Fruit fly (Drosophila melanogaster) whole organism, embryonic: Measurements from ENCODE around the gene MBD-R2.
A peak's percentile ranks its signal among the peaks of the same experiment; 100 is the strongest.

Source experiments
- Aef1 ChIP-seq: fragments of 200-800 bp; sonication (Bioruptor generic); IDR thresholded peaks from 3 replicates; pipeline ENCODE4 v1.3.6; 2022; ENCODE audit warnings: missing biosample characterization, missing genetic modification characterization
- Awh ChIP-seq: fragments of 200-800 bp; sonication (Bioruptor generic); IDR thresholded peaks from 2 replicates; pipeline ENCODE4, ENCODE4 v1.3.6; 2022; ENCODE audit warnings: missing biosample characterization, missing genetic modification characterization
- Bgb ChIP-seq: fragments of 200-800 bp; sonication (Bioruptor generic); IDR thresholded peaks from 2 replicates; pipeline ENCODE4 v1.3.6; 2022; ENCODE audit warnings: missing biosample characterization, missing genetic modification characterization; ENCODE audit not compliant: partially characterized antibody
- CG11560 ChIP-seq: fragments of 200-800 bp; sonication (Bioruptor generic); IDR thresholded peaks from 3 replicates; pipeline ENCODE4 v1.3.6; 2022; ENCODE audit warnings: missing biosample characterization, missing genetic modification characterization
- CG13287 ChIP-seq: fragments of 200-800 bp; sonication (Bioruptor generic); IDR thresholded peaks from 2 replicates; pipeline ENCODE4 v1.3.6; 2022; ENCODE audit warnings: missing biosample characterization, missing genetic modification characterization; ENCODE audit not compliant: partially characterized antibody
- CG13624 ChIP-seq: fragments of 200-800 bp; sonication (Bioruptor generic); optimal IDR thresholded peaks from 2 replicates; lab custom pipeline; 2016; ENCODE audit warnings: missing biosample characterization, missing genetic modification characterization
- CG14441 ChIP-seq: fragments of 200-800 bp; sonication (Bioruptor generic); IDR thresholded peaks from 2 replicates; pipeline ENCODE4 v1.3.6; 2022; ENCODE audit warnings: missing biosample characterization, missing genetic modification characterization
- CG15479 ChIP-seq: fragments of 200-800 bp; sonication (Bioruptor generic); optimal IDR thresholded peaks from 3 replicates; lab custom pipeline; 2019; ENCODE audit warnings: missing biosample characterization, mild to moderate bottlenecking, missing genetic modification characterization, moderate library complexity
- CG16813 ChIP-seq: fragments of 200-800 bp; sonication (Bioruptor generic); IDR thresholded peaks from 3 replicates; pipeline ENCODE4 v1.3.6; 2022; ENCODE audit warnings: missing biosample characterization, missing genetic modification characterization; ENCODE audit not compliant: partially characterized antibody
- CG3281 ChIP-seq: fragments of 200-800 bp; sonication (Bioruptor generic); optimal IDR thresholded peaks from 3 replicates; lab custom pipeline; 2017; ENCODE audit warnings: missing biosample characterization, mild to moderate bottlenecking, missing genetic modification characterization
- CG34224 ChIP-seq: fragments of 200-800 bp; sonication (Bioruptor generic); IDR thresholded peaks from 3 replicates; pipeline ENCODE4 v1.3.6; 2022; ENCODE audit warnings: missing biosample characterization, missing genetic modification characterization; ENCODE audit not compliant: partially characterized antibody
- CG6175 ChIP-seq: fragments of 200-800 bp; sonication (Bioruptor generic); IDR thresholded peaks from 3 replicates; pipeline ENCODE4 v1.3.6; 2022; ENCODE audit warnings: missing biosample characterization, missing genetic modification characterization
- CG9437 ChIP-seq: fragments of 200-800 bp; sonication (Bioruptor generic); optimal IDR thresholded peaks from 2 replicates; lab custom pipeline; 2018; ENCODE audit warnings: missing biosample characterization, mild to moderate bottlenecking, missing genetic modification characterization
- CG9727 ChIP-seq: fragments of 200-800 bp; sonication (Bioruptor generic); optimal IDR thresholded peaks from 3 replicates; lab custom pipeline; 2017; ENCODE audit warnings: missing biosample characterization, mild to moderate bottlenecking, missing genetic modification characterization
- CTCF ChIP-seq: fragments of 200-800 bp; sonication (Bioruptor generic); optimal IDR thresholded peaks from 2 replicates; lab custom pipeline; 2017; ENCODE audit warnings: missing biosample characterization, mild to moderate bottlenecking, missing genetic modification characterization, moderate library complexity
- D ChIP-seq, 2 experiments: fragments of 200-800 bp in 1 of 2; fragments of >200 bp in 1 of 2; sonication (Bioruptor generic) in 1 of 2; optimal IDR thresholded peaks; 2 replicates in 1 of 2; 3 replicates in 1 of 2; lab custom pipeline; 2017; ENCODE audit warnings: mild to moderate bottlenecking in 1 of 2, missing biosample characterization in 1 of 2, missing genetic modification characterization in 1 of 2, missing genetic modification reagents in 1 of 2
- Dfd ChIP-seq, 2 experiments: fragments of >200 bp; optimal IDR thresholded peaks; 2 replicates each; lab custom pipeline; 2017; ENCODE audit warnings: missing biosample characterization in 2 of 2, missing genetic modification characterization in 2 of 2
- Doc3 ChIP-seq: fragments of 200-800 bp; sonication (Bioruptor generic); IDR thresholded peaks from 3 replicates; pipeline ENCODE4 v1.3.6; 2022; ENCODE audit warnings: missing biosample characterization, missing genetic modification characterization; ENCODE audit not compliant: partially characterized antibody
- Drgx ChIP-seq: fragments of 200-800 bp; sonication (Bioruptor generic); IDR thresholded peaks from 2 replicates; pipeline ENCODE4 v1.3.6; 2022; ENCODE audit warnings: missing biosample characterization, missing genetic modification characterization
- Nf-YA ChIP-seq: fragments of 200-800 bp; sonication (Bioruptor generic); IDR thresholded peaks from 2 replicates; pipeline ENCODE4 v1.3.6; 2022; ENCODE audit warnings: missing biosample characterization, missing genetic modification characterization
- Poxn ChIP-seq: fragments of 200-800 bp; sonication (Bioruptor generic); IDR thresholded peaks from 2 replicates; pipeline ENCODE4 v1.3.6; 2022; ENCODE audit warnings: missing biosample characterization, missing genetic modification characterization
- Side ChIP-seq: fragments of 200-800 bp; sonication (Bioruptor generic); optimal IDR thresholded peaks from 2 replicates; lab custom pipeline; 2016; ENCODE audit warnings: missing biosample characterization, missing genetic modification characterization
- Sox102F ChIP-seq: fragments of 200-800 bp; sonication (Bioruptor generic); optimal IDR thresholded peaks from 2 replicates; lab custom pipeline; 2018; ENCODE audit warnings: missing biosample characterization, mild to moderate bottlenecking, missing genetic modification characterization, moderate library complexity
- YL-1 ChIP-seq: fragments of 200-800 bp; sonication (Bioruptor generic); optimal IDR thresholded peaks from 3 replicates; lab custom pipeline; 2017; ENCODE audit warnings: missing biosample characterization, mild to moderate bottlenecking, missing genetic modification characterization
- amos ChIP-seq: fragments of 200-800 bp; sonication (Bioruptor generic); IDR thresholded peaks from 2 replicates; pipeline ENCODE4 v1.3.6; 2022; ENCODE audit warnings: missing biosample characterization, missing genetic modification characterization; ENCODE audit not compliant: partially characterized antibody
- chinmo ChIP-seq: fragments of 200-800 bp; sonication (Bioruptor generic); IDR thresholded peaks from 4 replicates; pipeline ENCODE4 v1.3.6; 2022; ENCODE audit warnings: missing biosample characterization, missing genetic modification characterization; ENCODE audit not compliant: partially characterized antibody
- cwo ChIP-seq: fragments of 200-800 bp; sonication (Bioruptor generic); optimal IDR thresholded peaks from 3 replicates; lab custom pipeline; 2017; ENCODE audit warnings: missing biosample characterization, missing genetic modification characterization, mild to moderate bottlenecking, moderate library complexity, missing genetic modification reagents
- dimm ChIP-seq: fragments of 200-800 bp; sonication (Bioruptor generic); IDR thresholded peaks from 2 replicates; pipeline ENCODE4 v1.3.6; 2022; ENCODE audit warnings: missing biosample characterization, missing genetic modification characterization
- gsb ChIP-seq: fragments of 200-800 bp; sonication (Bioruptor generic); IDR thresholded peaks from 2 replicates; pipeline ENCODE4 v1.3.6; 2022; ENCODE audit warnings: missing biosample characterization, missing genetic modification characterization
- insv ChIP-seq, 2 experiments: fragments of 200-800 bp; sonication (Bioruptor generic); optimal IDR thresholded peaks; 3 replicates each; lab custom pipeline; 2016 to 2018; ENCODE audit warnings: missing biosample characterization in 2 of 2, missing genetic modification characterization in 2 of 2
- jumu ChIP-seq: fragments of 200-800 bp; sonication (Bioruptor generic); optimal IDR thresholded peaks from 3 replicates; lab custom pipeline; 2016; ENCODE audit warnings: missing biosample characterization, missing genetic modification characterization
- knrl ChIP-seq: fragments of 200-800 bp; sonication (Bioruptor generic); IDR thresholded peaks from 3 replicates; pipeline ENCODE4 v1.3.6; 2022; ENCODE audit warnings: missing biosample characterization, missing genetic modification characterization; ENCODE audit not compliant: partially characterized antibody
- lilli ChIP-seq: fragments of 200-800 bp; sonication (Bioruptor generic); optimal IDR thresholded peaks from 3 replicates; lab custom pipeline; 2016; ENCODE audit warnings: missing biosample characterization, missing genetic modification characterization
- pros ChIP-seq: fragments of 200-800 bp; sonication (Bioruptor generic); optimal IDR thresholded peaks from 3 replicates; lab custom pipeline; 2019; ENCODE audit warnings: missing biosample characterization, mild to moderate bottlenecking, missing genetic modification characterization, moderate library complexity
- ranshi ChIP-seq: fragments of 200-800 bp; sonication (Bioruptor generic); IDR thresholded peaks from 2 replicates; pipeline ENCODE4 v1.3.6; 2022; ENCODE audit warnings: missing biosample characterization, missing genetic modification characterization
- row ChIP-seq: fragments of 200-800 bp; sonication (Bioruptor generic); IDR thresholded peaks from 3 replicates; pipeline ENCODE4 v1.3.6; 2022; ENCODE audit warnings: missing biosample characterization, missing genetic modification characterization
- scrt ChIP-seq: fragments of 200-800 bp; sonication (Bioruptor generic); optimal IDR thresholded peaks from 2 replicates; lab custom pipeline; 2018; ENCODE audit warnings: missing biosample characterization, mild to moderate bottlenecking, missing genetic modification characterization, moderate library complexity
- seq ChIP-seq: fragments of 200-800 bp; sonication (Bioruptor generic); IDR thresholded peaks from 2 replicates; pipeline ENCODE4 v1.3.6; 2022; ENCODE audit warnings: missing biosample characterization, missing genetic modification characterization
- slbo ChIP-seq: fragments of 200-800 bp; sonication (Bioruptor generic); IDR thresholded peaks from 2 replicates; pipeline ENCODE4 v1.3.6; 2022; ENCODE audit warnings: missing biosample characterization, missing genetic modification characterization
- stwl ChIP-seq: fragments of 200-800 bp; sonication (Bioruptor generic); optimal IDR thresholded peaks from 3 replicates; lab custom pipeline; 2018; ENCODE audit warnings: missing biosample characterization, mild to moderate bottlenecking, missing genetic modification characterization, moderate library complexity
- vvl ChIP-seq: fragments of 200-800 bp; sonication (Bioruptor generic); IDR thresholded peaks from 2 replicates; pipeline ENCODE4 v1.3.6; 2022; ENCODE audit warnings: missing biosample characterization, missing genetic modification characterization
- wdn ChIP-seq: fragments of 200-800 bp; sonication (Bioruptor generic); IDR thresholded peaks from 2 replicates; pipeline ENCODE4 v1.3.6; 2022; ENCODE audit warnings: missing biosample characterization, missing genetic modification characterization
- zen ChIP-seq: fragments of 200-800 bp; sonication (Bioruptor generic); optimal IDR thresholded peaks from 3 replicates; lab custom pipeline; 2018; ENCODE audit warnings: missing biosample characterization, mild to moderate bottlenecking, missing genetic modification characterization, moderate library complexity
- zf30C ChIP-seq: fragments of 200-800 bp; sonication (Bioruptor generic); optimal IDR thresholded peaks from 3 replicates; lab custom pipeline; 2018; ENCODE audit warnings: missing biosample characterization, mild to moderate bottlenecking, missing genetic modification characterization

MBD-R2 gene

dm6 chr3R:12384274-12384673 lies 28.2 kb upstream of the MBD-R2 start:
- TF ChIP-seq gsb (GFP tag; lab: Robert Waterston, UW): no peak
- TF ChIP-seq jumu (GFP tag; lab: Kevin White, UChicago): no peak
- 0 out of 2 replicates have a peak, but pooled peaks have one; percentile 24 for TF ChIP-seq Drgx (GFP tag; lab: Robert Waterston, UW)
- no peak for TF ChIP-seq ranshi
- TF ChIP-seq CG11560: no peak
- no peak for TF ChIP-seq Nf-YA
- TF ChIP-seq chinmo: no peak
- no peak for TF ChIP-seq Awh (GFP tag; lab: Robert Waterston, UW)
- peak; percentile 75; the same call in 1 of the 3 replicates for TF ChIP-seq CG6175 (GFP tag; lab: Robert Waterston, UW)

- TF ChIP-seq Poxn (GFP tag; lab: Robert Waterston, UW) (no peak), CG9727 (GFP tag; lab: Kevin White, UChicago) (no peak), Aef1 (GFP tag; lab: Robert Waterston, UW) (no peak), wdn (GFP tag; lab: Robert Waterston, UW) (no peak), knrl (GFP tag; lab: Robert Waterston, UW) (peak; percentile 27; the same call in 1 of the 3 replicates), zf30C (no peak), stwl (tag; lab: Kevin White, UChicago) (peak; percentile 39), insv (GFP tag; optimal IDR thresholded peaks at IDR 0.05; lab: Kevin White, UChicago) (no peak), Sox102F (GFP tag; lab: Kevin White, UChicago) (no peak), CG13287 (GFP tag; lab: Robert Waterston, UW) (peak; percentile 21; the same call in 1 of the 2 replicates), CG16813 (GFP tag; lab: Robert Waterston, UW) (peak; percentile 31; the same call in 1 of the 3 replicates), CTCF (GFP tag; lab: Kevin White, UChicago) (peak; percentile 71), seq (GFP tag; lab: Robert Waterston, UW) (no peak), amos (GFP tag; lab: Robert Waterston, UW) (peak; percentile 60), CG34224 (no peak), Bgb (GFP tag; lab: Robert Waterston, UW) (peak; percentile 20; the same call in 1 of the 2 replicates)
Observed at dm6 chr3R:12383784-12384183, 27.7 kb upstream of the MBD-R2 start.

DNA sequence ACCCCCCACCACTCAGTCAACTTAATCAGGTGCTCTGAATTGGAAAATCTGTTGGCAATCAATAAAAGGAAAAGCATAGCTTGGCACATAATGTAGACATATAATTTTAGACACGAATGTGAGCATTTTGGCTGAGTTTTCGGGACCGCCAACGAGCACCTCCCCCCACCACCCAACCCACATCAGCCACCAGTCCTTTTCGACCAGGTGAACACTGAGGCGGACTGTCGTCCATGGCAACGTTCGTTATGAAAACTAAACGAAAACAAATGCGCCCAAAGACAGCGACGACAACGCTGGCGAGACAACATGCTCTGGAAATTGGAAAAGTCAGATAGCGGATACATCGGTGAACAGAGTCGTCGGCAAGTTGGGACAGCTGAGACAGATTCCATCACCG lies 27.0 kb upstream of the MBD-R2 start, which contains the start of gene GstD11:
Gene GstD11 (plus strand): TSS at position 301 of the 400 bp plus-strand sequence.
- TF ChIP-seq CG14441: no peak
- no peak for TF ChIP-seq CG13624 (GFP tag; lab: Kevin White, UChicago)
- no peak for TF ChIP-seq CG9437 (GFP tag; lab: Kevin White, UChicago)
- no peak for TF ChIP-seq lilli (GFP tag; lab: Kevin White, UChicago)
- TF ChIP-seq cwo (GFP tag; lab: Kevin White, UChicago): no peak
- TF ChIP-seq YL-1 (GFP tag; lab: Kevin White, UChicago): no peak
- TF ChIP-seq vvl (GFP tag; lab: Robert Waterston, UW): no peak
- TF ChIP-seq dimm (GFP tag; lab: Robert Waterston, UW): no peak
- no peak for TF ChIP-seq Dfd (GFP tag; optimal IDR thresholded peaks at IDR 0.05; lab: Kevin White, UChicago)
- no peak for TF ChIP-seq slbo
- TF ChIP-seq scrt (GFP tag; lab: Kevin White, UChicago): no peak
- TF ChIP-seq Doc3: no peak
- TF ChIP-seq, all 482 proteins: peak for 0

dm6 chr3R:12382563-12382962 lies 26.5 kb upstream of the MBD-R2 start, which contains the start of gene CG10035:
TSS of gene CG10035 (minus strand) at chr3R:12382691.
- TF ChIP-seq CG15479 (peak; percentile 20), Side (no peak), D (optimal IDR thresholded peaks at IDR 0.05; lab: Kevin White, UChicago) (peak; percentile 55), D (GFP tag; optimal IDR thresholded peaks at IDR 0.05; lab: Kevin White, UChicago) (no peak), CG3281 (GFP tag; lab: Kevin White, UChicago) (no peak), row (GFP tag; lab: Robert Waterston, UW) (no peak), pros (GFP tag; lab: Kevin White, UChicago) (peak; percentile 12), zen (tag; lab: Kevin White, UChicago) (peak; percentile 98)
